Worm (Caenorhabditis elegans): ENCODE data around the gene Y43F8C.3.

The Y43F8C.3 gene

ce11 chrV:19610118-19610707 lies 12.2 kb downstream of the Y43F8C.3 start (continued):
- TF ChIP-seq attf-6 (GFP tag; IDR thresholded peaks at IDR 0.05) (no peak), nhr-120 (GFP tag; IDR thresholded peaks at IDR 0.05) (no peak), nhr-179 (tag; optimal IDR thresholded peaks at IDR 0.05) (no peak), Y67H2A.10 (GFP tag; conservative IDR thresholded peaks at IDR 0.05) (no peak), ztf-28 (GFP tag; IDR thresholded peaks at IDR 0.05) (no peak), ets-4 (GFP tag; optimal IDR thresholded peaks at IDR 0.05) (no peak), nfyb-1 (GFP tag; IDR thresholded peaks at IDR 0.05) (peak; percentile 62; the same call in 1 of the 2 replicates), egl-18 (GFP tag; IDR thresholded peaks at IDR 0.05) (no peak), F39B2.1 (GFP tag; IDR thresholded peaks at IDR 0.05) (no peak), B0336.3 (GFP tag; IDR thresholded peaks at IDR 0.05) (no peak), nhr-80 (tag; optimal IDR thresholded peaks at IDR 0.05) (no peak), K12H6.12 (tag; optimal IDR thresholded peaks at IDR 0.05) (no peak), C06A6.2 (GFP tag; conservative IDR thresholded peaks at IDR 0.05) (no peak), lin-40 (tag; optimal IDR thresholded peaks at IDR 0.05) (no peak), atf-7 (tag; optimal IDR thresholded peaks at IDR 0.05) (no peak), mxl-1 (tag; optimal IDR thresholded peaks at IDR 0.05) (no peak), ztf-26 (tag; optimal IDR thresholded peaks at IDR 0.05) (no peak), sptf-2 (GFP tag; optimal IDR thresholded peaks at IDR 0.05) (no peak), B0019.2 (GFP tag; conservative IDR thresholded peaks at IDR 0.05) (0 out of 2 replicates have a peak, but pooled peaks have one; percentile 4), Y53G8AR.9 (GFP tag; conservative IDR thresholded peaks at IDR 0.05) (no peak), egrh-3 (GFP tag; IDR thresholded peaks at IDR 0.05) (peak; percentile 91)

ce11 chrV:19609194-19609593 lies 13.2 kb downstream of the Y43F8C.3 start, which contains the start of gene grsp-1:
TSS of gene grsp-1 (plus strand) at chrV:19609494.
- TF ChIP-seq nhr-179 (tag; optimal IDR thresholded peaks at IDR 0.05) (no peak), rcor-1 (GFP tag; IDR thresholded peaks at IDR 0.05) (no peak), egl-44 (GFP tag; IDR thresholded peaks at IDR 0.05) (no peak), hlh-26 (GFP tag; conservative IDR thresholded peaks at IDR 0.05) (no peak), F57C9.4 (tag; optimal IDR thresholded peaks at IDR 0.05) (no peak), die-1 (tag; optimal IDR thresholded peaks at IDR 0.05) (no peak), ets-4 (GFP tag; optimal IDR thresholded peaks at IDR 0.05) (no peak), bed-1 (GFP tag; IDR thresholded peaks at IDR 0.05) (no peak), aptf-3 (GFP tag; IDR thresholded peaks at IDR 0.05) (no peak), unc-62 (GFP tag; optimal IDR thresholded peaks at IDR 0.05) (no peak), lsl-1 (GFP tag; optimal IDR thresholded peaks at IDR 0.05) (no peak), F22D6.2 (tag; optimal IDR thresholded peaks at IDR 0.05) (no peak), F23B12.7 (tag; optimal IDR thresholded peaks at IDR 0.05; ENCODE audit: insufficient read depth) (no peak), hmg-20 (GFP tag; IDR thresholded peaks at IDR 0.05) (no peak), B0336.3 (GFP tag; IDR thresholded peaks at IDR 0.05) (no peak), gei-17 (GFP tag; optimal IDR thresholded peaks at IDR 0.05) (no peak), zim-3 (tag; optimal IDR thresholded peaks at IDR 0.05) (no peak)

DNA sequence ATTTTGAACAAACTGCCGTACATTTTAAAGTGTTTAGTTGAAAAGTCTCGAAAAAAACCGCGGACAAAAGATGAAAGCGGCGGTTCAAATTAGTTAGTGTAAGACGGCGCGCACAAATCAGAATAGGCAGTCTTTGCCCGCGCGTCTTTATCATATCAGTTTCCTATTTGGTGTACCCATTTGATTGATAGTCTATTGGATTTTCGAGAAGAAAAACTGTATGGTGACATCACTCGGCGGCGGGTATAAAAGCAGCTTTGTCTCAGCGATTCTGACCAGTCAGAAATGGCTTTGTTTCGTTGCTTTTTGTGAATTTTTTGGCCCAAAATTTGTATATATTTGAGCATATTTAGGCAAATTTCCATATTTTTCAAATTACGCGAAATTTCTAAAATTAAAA lies 13.8 kb downstream of the Y43F8C.3 start:
- TF ChIP-seq atf-7 (tag; optimal IDR thresholded peaks at IDR 0.05) (peak; percentile 13), hsf-1 (GFP tag; IDR thresholded peaks at IDR 0.05) (no peak), ztf-25 (GFP tag; IDR thresholded peaks at IDR 0.05) (no peak), tlf-1 (GFP tag; optimal IDR thresholded peaks at IDR 0.05) (no peak), ccch-3 (GFP tag; optimal IDR thresholded peaks at IDR 0.05) (no peak)
